Fruit fly (Drosophila melanogaster) whole organism, wandering third instar larva: ENCODE results near the gene CG15597.

Experiments
- Dfd ChIP-seq: fragments of >200 bp; optimal IDR thresholded peaks from 2 replicates; lab custom pipeline; 2017; ENCODE audit warnings: missing biosample characterization, missing genetic modification characterization
- Hnf4 ChIP-seq: fragments of 200-800 bp; sonication (Bioruptor generic); optimal IDR thresholded peaks from 2 replicates; lab custom pipeline; 2016; ENCODE audit warnings: missing biosample characterization, mild to moderate bottlenecking, missing genetic modification characterization
- Jra ChIP-seq: sonication (Bioruptor generic); optimal IDR thresholded peaks from 2 replicates; lab custom pipeline; 2016; ENCODE audit warnings: missing biosample characterization, missing genetic modification characterization
- h ChIP-seq: fragments of 200-800 bp; sonication (Bioruptor generic); optimal IDR thresholded peaks from 3 replicates; lab custom pipeline; 2016; ENCODE audit warnings: missing biosample characterization, mild to moderate bottlenecking, missing genetic modification characterization
- jim ChIP-seq: fragments of 175-275, 200-325 bp; sonication (Bioruptor generic); optimal IDR thresholded peaks from 2 replicates; lab custom pipeline; 2016; ENCODE audit warnings: missing biosample characterization, mild to moderate bottlenecking, missing genetic modification characterization
- psq ChIP-seq: fragments of 200-800 bp; sonication (Bioruptor generic); optimal IDR thresholded peaks from 3 replicates; lab custom pipeline; 2017; ENCODE audit warnings: missing biosample characterization, mild to moderate bottlenecking, missing genetic modification characterization, moderate library complexity
- rgr ChIP-seq: fragments of 200-800 bp; sonication (Bioruptor generic); optimal IDR thresholded peaks from 3 replicates; lab custom pipeline; 2016; ENCODE audit warnings: missing biosample characterization, mild to moderate bottlenecking, missing genetic modification characterization
- sage ChIP-seq: fragments of 200-800 bp; sonication (Bioruptor generic); optimal IDR thresholded peaks from 2 replicates; lab custom pipeline; 2016; ENCODE audit warnings: missing biosample characterization, mild to moderate bottlenecking, missing genetic modification characterization
- woc ChIP-seq: sonication (Bioruptor generic); optimal IDR thresholded peaks from 2 replicates; lab custom pipeline; 2016; ENCODE audit warnings: missing biosample characterization, mild to moderate bottlenecking, missing genetic modification characterization

- TF ChIP-seq Dfd (GFP tag; lab: Kevin White, UChicago) (no peak), sage (GFP tag; lab: Kevin White, UChicago) (no peak), h (GFP tag; lab: Kevin White, UChicago) (no peak), jim (GFP tag; lab: Kevin White, UChicago) (no peak), psq (GFP tag; lab: Kevin White, UChicago) (no peak), Jra (GFP tag; lab: Kevin White, UChicago) (no peak), woc (GFP tag; lab: Kevin White, UChicago) (no peak), Hnf4 (no peak), rgr (GFP tag; lab: Kevin White, UChicago) (no peak)
Measured at dm6 chr3R:6269986-6270385, 15.0 kb downstream of the CG15597 start.
